Worm (Caenorhabditis elegans): ENCODE measurements around the gene srz-82.

The srz-82 gene

DNA sequence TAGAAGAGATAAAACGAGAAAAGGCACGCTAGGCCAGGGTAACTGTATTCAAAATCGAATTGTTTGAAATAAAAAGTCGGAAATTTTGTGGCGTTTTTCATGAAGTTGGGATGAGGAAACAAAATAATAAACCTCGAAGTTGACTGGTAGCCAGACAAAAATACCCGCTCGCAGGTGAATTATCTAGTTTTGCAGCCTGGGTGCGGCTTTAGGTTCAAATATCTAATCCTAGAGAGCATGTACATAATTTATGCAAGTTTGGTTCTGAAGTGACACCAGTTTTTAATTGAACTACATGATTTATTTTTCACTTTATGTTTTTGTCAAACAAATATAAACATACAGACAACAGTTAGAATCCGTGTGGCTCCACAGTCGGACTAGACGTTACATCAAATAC is 935 bp upstream of the srz-82 start, which contains the start of gene srz-37:
srz-37 (minus strand) TSS at position 101 of the 400 bp plus-strand sequence.
- TF ChIP-seq npax-4 (tag; optimal IDR thresholded peaks at IDR 0.05) (no peak), T23F11.4 (GFP tag; optimal IDR thresholded peaks at IDR 0.05) (no peak), hlh-15 (tag; optimal IDR thresholded peaks at IDR 0.05) (no peak), hlh-6 (tag; optimal IDR thresholded peaks at IDR 0.05) (no peak), madf-2 (tag; optimal IDR thresholded peaks at IDR 0.05) (no peak), pat-9 (tag; optimal IDR thresholded peaks at IDR 0.05) (no peak), pha-2 (tag; optimal IDR thresholded peaks at IDR 0.05) (no peak), ttx-3 (tag; optimal IDR thresholded peaks at IDR 0.05) (no peak), rnt-1 (tag; optimal IDR thresholded peaks at IDR 0.05) (no peak), elt-4 (tag; optimal IDR thresholded peaks at IDR 0.05) (no peak), pag-3 (tag; optimal IDR thresholded peaks at IDR 0.05; ENCODE audit: borderline replicate concordance) (no peak)

- no peak for TF ChIP-seq elt-4 (tag; optimal IDR thresholded peaks at IDR 0.05)
- no peak for TF ChIP-seq pros-1 (tag; optimal IDR thresholded peaks at IDR 0.05)
- no peak for TF ChIP-seq nhr-11 (tag; optimal IDR thresholded peaks at IDR 0.05)
- no peak for TF ChIP-seq pat-9 (tag; optimal IDR thresholded peaks at IDR 0.05)
- no peak for TF ChIP-seq fkh-6 (tag; optimal IDR thresholded peaks at IDR 0.05)
- TF ChIP-seq fax-1 (tag; optimal IDR thresholded peaks at IDR 0.05), result no peak
- no peak for TF ChIP-seq ceh-30 (tag; optimal IDR thresholded peaks at IDR 0.05)
- TF ChIP-seq ceh-22 (tag; optimal IDR thresholded peaks at IDR 0.05), result no peak
- no peak for TF ChIP-seq ahr-1 (tag; optimal IDR thresholded peaks at IDR 0.05)
- TF ChIP-seq dve-1 (tag; optimal IDR thresholded peaks at IDR 0.05), result no peak
- TF ChIP-seq fkh-10 (GFP tag; optimal IDR thresholded peaks at IDR 0.05), result no peak
- no peak for TF ChIP-seq pax-1 (tag; optimal IDR thresholded peaks at IDR 0.05)
- TF ChIP-seq madf-2 (tag; optimal IDR thresholded peaks at IDR 0.05), result no peak
Observed at ce11 chrIV:3491477-3491876, 8.8 kb downstream of the srz-82 start, which contains the start of gene srz-78. Gene srz-78, plus strand, starts transcription at chrIV:3491777.

DNA sequence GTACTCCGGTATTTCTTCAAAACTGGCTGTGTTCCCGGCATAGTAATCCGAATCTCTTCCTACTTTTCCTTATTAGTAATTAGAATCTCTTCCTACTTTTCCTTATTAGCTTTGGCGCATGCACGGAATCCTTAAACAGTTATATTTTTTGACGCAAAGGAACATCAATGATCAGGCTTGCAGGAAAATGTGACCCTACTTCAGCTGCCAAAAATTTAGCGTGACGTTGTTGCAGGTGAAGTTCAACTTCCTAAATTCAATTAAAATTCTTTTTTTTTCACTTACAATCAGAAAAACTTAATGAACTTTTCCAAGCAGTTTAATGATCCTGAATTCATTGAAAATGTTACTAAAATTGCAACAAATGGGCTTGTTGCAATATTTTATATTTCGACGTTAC is 10.6 kb downstream of the srz-82 start, which contains the start of gene srz-79:
srz-79 (plus strand) TSS at position 301 of the 400 bp plus-strand sequence.
- TF ChIP-seq pha-4 (tag; optimal IDR thresholded peaks at IDR 0.05) (no peak), hlh-6 (tag; optimal IDR thresholded peaks at IDR 0.05) (no peak)

ce11 chrIV:3496358-3496757 is 13.7 kb downstream of the srz-82 start, which contains the start of gene C09G12.17:
Gene C09G12.17, minus strand, starts transcription at chrIV:3496458.
- TF ChIP-seq ama-1 (optimal IDR thresholded peaks at IDR 0.05), result no peak
- TF ChIP-seq ceh-2 (tag; optimal IDR thresholded peaks at IDR 0.05), result no peak
- no peak for TF ChIP-seq T23F11.4 (GFP tag; optimal IDR thresholded peaks at IDR 0.05)
- no peak for TF ChIP-seq ceh-45 (GFP tag; IDR thresholded peaks at IDR 0.05)
- no peak for TF ChIP-seq sdc-2 (tag; optimal IDR thresholded peaks at IDR 0.05)
- no peak for TF ChIP-seq hlh-8 (tag; optimal IDR thresholded peaks at IDR 0.05)
- TF ChIP-seq ztf-16 (tag; optimal IDR thresholded peaks at IDR 0.05), result no peak
- no peak for TF ChIP-seq ahr-1 (tag; optimal IDR thresholded peaks at IDR 0.05)
- TF ChIP-seq unc-86 (tag; optimal IDR thresholded peaks at IDR 0.05), result no peak
- no peak for TF ChIP-seq hlh-30 (tag; optimal IDR thresholded peaks at IDR 0.05; ENCODE audit: insufficient read depth)
- no peak for TF ChIP-seq ttx-3 (tag; optimal IDR thresholded peaks at IDR 0.05)
- TF ChIP-seq che-1 (tag; optimal IDR thresholded peaks at IDR 0.05), result no peak
- no peak for TF ChIP-seq dmd-4 (tag; optimal IDR thresholded peaks at IDR 0.05; ENCODE audit: borderline replicate concordance)
- no peak for TF ChIP-seq zip-5 (tag; optimal IDR thresholded peaks at IDR 0.05)
- TF ChIP-seq nhr-11 (tag; optimal IDR thresholded peaks at IDR 0.05), result no peak
- no peak for TF ChIP-seq ceh-31 (tag; optimal IDR thresholded peaks at IDR 0.05)
- TF ChIP-seq sox-2 (GFP tag; IDR thresholded peaks at IDR 0.05), result no peak
- no peak for TF ChIP-seq ceh-14 (tag; optimal IDR thresholded peaks at IDR 0.05)

DNA sequence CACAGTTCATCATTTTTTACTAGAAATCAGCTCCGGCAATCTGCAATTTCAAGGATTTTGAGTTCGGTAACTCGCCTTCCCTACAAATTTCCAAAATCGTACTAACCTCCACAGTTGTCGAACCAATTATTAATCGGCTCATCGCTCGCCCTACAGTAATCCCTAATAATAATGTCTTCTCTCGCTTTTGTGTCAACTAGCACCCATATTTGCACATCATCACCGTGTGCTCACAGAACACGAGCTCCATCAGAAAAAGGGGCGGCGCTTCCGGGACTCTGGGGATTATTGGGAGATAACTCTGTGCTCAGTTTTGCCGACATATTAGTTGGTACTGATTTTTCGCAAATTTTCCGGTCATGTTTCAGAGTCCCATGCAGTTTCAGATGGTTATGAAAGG is 15.2 kb downstream of the srz-82 start, which contains the start of gene ceh-53:
ceh-53 (plus strand) TSS at position 301 of the 400 bp plus-strand sequence.
- TF ChIP-seq T23F11.4 (GFP tag; optimal IDR thresholded peaks at IDR 0.05), result no peak
- no peak for TF ChIP-seq ceh-2 (tag; optimal IDR thresholded peaks at IDR 0.05)
- TF ChIP-seq ets-4 (tag; optimal IDR thresholded peaks at IDR 0.05), result no peak
- TF ChIP-seq pros-1 (tag; optimal IDR thresholded peaks at IDR 0.05), result no peak
- no peak for TF ChIP-seq dve-1 (tag; optimal IDR thresholded peaks at IDR 0.05)
- no peak for TF ChIP-seq K02D7.2 (tag; optimal IDR thresholded peaks at IDR 0.05)
- TF ChIP-seq pha-2 (tag; optimal IDR thresholded peaks at IDR 0.05), result no peak
- TF ChIP-seq ceh-31 (tag; optimal IDR thresholded peaks at IDR 0.05), result no peak
- no peak for TF ChIP-seq pax-1 (tag; optimal IDR thresholded peaks at IDR 0.05)
